Worm (Caenorhabditis elegans) whole organism, L1 larva: Measurements from ENCODE around the gene shw-1.

Experiments used
- ceh-63 ChIP-seq: fragments of 200-800 bp; sonication (Bioruptor generic); optimal IDR thresholded peaks from 2 replicates; lab custom pipeline; 2018; ENCODE audit warnings: mild to moderate bottlenecking, missing genetic modification characterization, missing compliant biosample characterization
- dsc-1 ChIP-seq: sonication (generic microtip); optimal IDR thresholded peaks from 2 replicates; lab custom pipeline; 2016; ENCODE audit warnings: mild to moderate bottlenecking, missing genetic modification characterization, missing compliant biosample characterization
- lin-14 ChIP-seq: fragments of 200-800 bp; sonication (Bioruptor generic); optimal IDR thresholded peaks from 2 replicates; lab custom pipeline; 2018; ENCODE audit warnings: mild to moderate bottlenecking, missing genetic modification characterization, moderate library complexity, missing compliant biosample characterization
- lin-35 ChIP-seq, 2 experiments: fragments of 150-350 bp; optimal IDR thresholded peaks; 2 replicates each; lab custom pipeline; 2014; ENCODE audit warnings: missing biosample characterization in 2 of 2, missing genetic modification characterization in 2 of 2, missing genetic modification reagents in 2 of 2
- nhr-11 ChIP-seq: fragments of 150-350 bp; optimal IDR thresholded peaks from 2 replicates; lab custom pipeline; 2014; ENCODE audit warnings: missing biosample characterization, missing genetic modification characterization
- nhr-237 ChIP-seq: fragments of 150-350 bp; optimal IDR thresholded peaks from 2 replicates; lab custom pipeline; 2014; ENCODE audit warnings: missing biosample characterization, missing genetic modification characterization
- nhr-85 ChIP-seq: sonication (generic microtip); peaks from one replicate; lab custom pipeline; 2016; ENCODE audit warnings: missing genetic modification characterization, inconsistent platforms, missing compliant biosample characterization
- nhr-90 ChIP-seq: sonication (generic microtip); optimal IDR thresholded peaks from 2 replicates; lab custom pipeline; 2016; ENCODE audit warnings: mild to moderate bottlenecking, missing genetic modification characterization, missing compliant biosample characterization; ENCODE audit not compliant: poor library complexity
- pag-3 ChIP-seq: sonication (generic microtip); optimal IDR thresholded peaks from 2 replicates; lab custom pipeline; 2017; ENCODE audit warnings: missing genetic modification characterization, mild to moderate bottlenecking, missing compliant biosample characterization, antibody characterized with exemption, borderline replicate concordance; ENCODE audit not compliant: insufficient read depth
- zag-1 ChIP-seq: fragments of 150-350 bp; optimal IDR thresholded peaks from 2 replicates; lab custom pipeline; 2014; ENCODE audit warnings: missing biosample characterization, missing genetic modification characterization

DNA sequence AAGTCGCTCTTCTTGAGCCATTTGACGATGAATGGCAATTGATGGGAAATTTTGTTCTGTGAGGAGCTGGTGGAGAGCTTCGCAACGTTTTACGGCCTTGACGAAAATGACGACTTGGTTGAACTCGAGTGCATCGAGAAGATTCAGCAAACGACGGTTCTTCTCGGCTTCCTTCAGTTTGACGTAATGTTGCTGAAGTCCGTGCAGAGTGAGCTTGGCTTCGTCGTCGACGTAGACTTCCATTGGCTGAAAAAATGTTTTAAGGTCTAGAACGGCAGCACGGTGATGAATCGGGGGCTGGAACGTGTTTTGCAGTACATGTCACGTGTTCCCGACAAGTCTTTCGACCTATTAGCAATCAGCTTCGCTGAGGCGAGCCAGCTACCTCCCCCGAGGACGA lies 6.2 kb upstream of the shw-1 start:
- no peak for TF ChIP-seq nhr-237 (tag; lab: Kevin White, UChicago)
- no peak for TF ChIP-seq nhr-85 (tag; lab: Kevin White, UChicago)
- TF ChIP-seq zag-1 (tag; lab: Kevin White, UChicago), result no peak
- TF ChIP-seq pag-3, result no peak
- TF ChIP-seq nhr-90 (tag; lab: Kevin White, UChicago), result no peak
- no peak for TF ChIP-seq nhr-11 (tag; lab: Kevin White, UChicago)
- TF ChIP-seq ceh-63 (GFP tag; lab: Kevin White, UChicago), result no peak
- no peak for TF ChIP-seq lin-35 (GFP tag; optimal IDR thresholded peaks at IDR 0.05; lab: Kevin White, UChicago)
- no peak for TF ChIP-seq lin-14 (GFP tag; lab: Kevin White, UChicago)
- TF ChIP-seq dsc-1, result no peak
